Worm (Caenorhabditis elegans) whole organism, L4 larva: ENCODE measurements around the gene ppm-1.H.

Experiments used
- D1046.2 ChIP-seq: fragments of 200-800 bp; sonication (Bioruptor generic); IDR thresholded peaks from 2 replicates; pipeline ENCODE4 v1.3.6; 2022; ENCODE audit warnings: missing genetic modification characterization, missing compliant biosample characterization
- F44E2.7 ChIP-seq: fragments of 200-800 bp; sonication (Bioruptor generic); IDR thresholded peaks from 2 replicates; pipeline ENCODE4 v2.1.2; 2022; ENCODE audit warnings: missing genetic modification characterization, missing compliant biosample characterization
- F49E8.2 ChIP-seq: sonication (generic microtip); optimal IDR thresholded peaks from 2 replicates; lab custom pipeline; 2016; ENCODE audit warnings: missing compliant biosample characterization, mild to moderate bottlenecking, missing genetic modification characterization, borderline replicate concordance
- T20F7.1 ChIP-seq: fragments of 200-800 bp; sonication (Bioruptor generic); optimal IDR thresholded peaks from 2 replicates; lab custom pipeline; 2018; ENCODE audit warnings: mild to moderate bottlenecking, missing genetic modification characterization, missing compliant biosample characterization
- T26A8.4 ChIP-seq: fragments of 200-800 bp; sonication (Bioruptor generic); IDR thresholded peaks from 2 replicates; pipeline ENCODE4 v1.3.6; 2022; ENCODE audit warnings: missing genetic modification characterization, missing compliant biosample characterization
- Y48G9A.11 ChIP-seq: fragments of 200-800 bp; sonication (Bioruptor generic); IDR thresholded peaks from 2 replicates; pipeline ENCODE4 v1.3.6; 2022; ENCODE audit warnings: missing genetic modification reagents, missing genetic modification characterization, missing compliant biosample characterization
- Y5F2A.4 ChIP-seq: fragments of 200-800 bp; sonication (Bioruptor generic); optimal IDR thresholded peaks from 2 replicates; lab custom pipeline; 2018; ENCODE audit warnings: mild to moderate bottlenecking, missing genetic modification characterization, missing compliant biosample characterization
- aha-1 ChIP-seq: fragments of 150-350 bp; peaks from one replicate; lab custom pipeline; 2014; ENCODE audit warnings: missing biosample characterization, missing genetic modification characterization
- arid-1 ChIP-seq: fragments of 200-800 bp; sonication (Bioruptor generic); conservative IDR thresholded peaks from 2 replicates; pipeline ENCODE4 v1.3.6; 2022; ENCODE audit warnings: missing genetic modification reagents, missing genetic modification characterization, missing compliant biosample characterization
- ceh-32 ChIP-seq: sonication (generic microtip); optimal IDR thresholded peaks from 2 replicates; lab custom pipeline; 2016; ENCODE audit warnings: mild to moderate bottlenecking, missing genetic modification characterization, missing compliant biosample characterization; ENCODE audit not compliant: poor library complexity
- cey-2 ChIP-seq: sonication (generic microtip); optimal IDR thresholded peaks from 3 replicates; lab custom pipeline; 2017; ENCODE audit warnings: missing genetic modification characterization, mild to moderate bottlenecking, missing compliant biosample characterization, antibody characterized with exemption, borderline replicate concordance; ENCODE audit not compliant: insufficient read depth
- daf-12 ChIP-seq: fragments of 150-350 bp; optimal IDR thresholded peaks from 2 replicates; lab custom pipeline; 2014; ENCODE audit warnings: missing biosample characterization, missing genetic modification reagents, missing genetic modification characterization
- daf-19 ChIP-seq: fragments of 200-800 bp; sonication (Bioruptor generic); conservative IDR thresholded peaks from 2 replicates; pipeline ENCODE4 v1.3.6; 2022; ENCODE audit warnings: missing genetic modification characterization, missing compliant biosample characterization
- duxl-1 ChIP-seq: sonication (generic microtip); optimal IDR thresholded peaks from 2 replicates; lab custom pipeline; 2016; ENCODE audit warnings: mild to moderate bottlenecking, missing genetic modification characterization, moderate library complexity, missing compliant biosample characterization; ENCODE audit not compliant: poor library complexity
- dve-1 ChIP-seq: sonication (generic microtip); optimal IDR thresholded peaks from 2 replicates; lab custom pipeline; 2017; ENCODE audit warnings: antibody characterized with exemption, mild to moderate bottlenecking, missing genetic modification characterization, missing compliant biosample characterization; ENCODE audit not compliant: insufficient read depth
- gei-8 ChIP-seq: fragments of 200-800 bp; sonication (Bioruptor generic); optimal IDR thresholded peaks from 2 replicates; lab custom pipeline; 2018; ENCODE audit warnings: mild to moderate bottlenecking, missing genetic modification characterization, missing compliant biosample characterization
- hlh-11 ChIP-seq: fragments of 200-800 bp; sonication (Bioruptor generic); optimal IDR thresholded peaks from 2 replicates; lab custom pipeline; 2018; ENCODE audit warnings: mild to moderate bottlenecking, missing genetic modification characterization, missing compliant biosample characterization
- hmg-1.1 ChIP-seq: fragments of 200-800 bp; sonication (Bioruptor generic); IDR thresholded peaks from 2 replicates; pipeline ENCODE4 v1.3.6; 2022; ENCODE audit warnings: missing genetic modification reagents, missing genetic modification characterization, missing compliant biosample characterization
- lim-7 ChIP-seq: fragments of 200-800 bp; sonication (Bioruptor generic); IDR thresholded peaks from 2 replicates; pipeline ENCODE4 v1.3.6; 2022; ENCODE audit warnings: missing genetic modification characterization, missing compliant biosample characterization
- lin-1 ChIP-seq: fragments of 200-800 bp; sonication (Bioruptor generic); IDR thresholded peaks from 2 replicates; pipeline ENCODE4 v1.3.6; 2022; ENCODE audit warnings: missing genetic modification reagents, missing genetic modification characterization, missing compliant biosample characterization
- lin-15B ChIP-seq: fragments of 150-350 bp; sonication (generic microtip); optimal IDR thresholded peaks from 3 replicates; lab custom pipeline; 2014; ENCODE audit warnings: missing biosample characterization, missing genetic modification characterization
- lin-29 ChIP-seq: fragments of 200-800 bp; sonication (Bioruptor generic); IDR thresholded peaks from 2 replicates; pipeline ENCODE4 v1.3.6; 2022; ENCODE audit warnings: missing genetic modification reagents, missing genetic modification characterization, missing compliant biosample characterization
- lsy-2 ChIP-seq, 2 experiments: fragments of 150-350 bp in 1 of 2; sonication (generic microtip) in 1 of 2; optimal IDR thresholded peaks; 2 replicates each; lab custom pipeline; 2014 to 2017; ENCODE audit warnings: missing biosample characterization in 2 of 2, missing genetic modification characterization in 2 of 2
- madf-9 ChIP-seq: fragments of 200-800 bp; sonication (Bioruptor generic); conservative IDR thresholded peaks from 2 replicates; pipeline ENCODE4 v1.3.6; 2022; ENCODE audit warnings: missing genetic modification reagents, missing genetic modification characterization, missing compliant biosample characterization
- mdl-1 ChIP-seq, 2 experiments: fragments of 150-350 bp in 1 of 2; sonication (generic microtip) in 1 of 2; optimal IDR thresholded peaks; 2 replicates each; lab custom pipeline; 2014 to 2017; ENCODE audit warnings: missing biosample characterization in 2 of 2, missing genetic modification characterization in 2 of 2
- mxl-2 ChIP-seq: fragments of 200-800 bp; sonication (Bioruptor generic); conservative IDR thresholded peaks from 2 replicates; pipeline ENCODE4 v1.3.6; 2022; ENCODE audit warnings: missing genetic modification reagents, missing genetic modification characterization, missing compliant biosample characterization
- nhr-10 ChIP-seq: fragments of 150-350 bp; optimal IDR thresholded peaks from 2 replicates; lab custom pipeline; 2014; ENCODE audit warnings: missing biosample characterization, missing genetic modification characterization
- nhr-111 ChIP-seq: fragments of 200-800 bp; sonication (Bioruptor generic); optimal IDR thresholded peaks from 2 replicates; lab custom pipeline; 2018; ENCODE audit warnings: mild to moderate bottlenecking, missing genetic modification characterization, missing compliant biosample characterization
- nhr-237 ChIP-seq: sonication (generic microtip); optimal IDR thresholded peaks from 2 replicates; lab custom pipeline; 2017; ENCODE audit warnings: missing biosample characterization, missing genetic modification characterization
- nhr-41 ChIP-seq: fragments of 200-800 bp; sonication (Bioruptor generic); IDR thresholded peaks from 2 replicates; pipeline ENCODE4 v1.3.6; 2022; ENCODE audit warnings: missing genetic modification reagents, missing genetic modification characterization, missing compliant biosample characterization
- nhr-42 ChIP-seq: fragments of 200-800 bp; sonication (Bioruptor generic); IDR thresholded peaks from 2 replicates; pipeline ENCODE4 v1.3.6; 2022; ENCODE audit warnings: missing genetic modification characterization, missing compliant biosample characterization
- nhr-48 ChIP-seq: sonication (generic microtip); optimal IDR thresholded peaks from 2 replicates; lab custom pipeline; 2016; ENCODE audit warnings: mild to moderate bottlenecking, missing genetic modification characterization, missing compliant biosample characterization
- saeg-2 ChIP-seq: fragments of 200-800 bp; sonication (Bioruptor generic); IDR thresholded peaks from 2 replicates; pipeline ENCODE4 v1.3.6; 2022; ENCODE audit warnings: missing genetic modification reagents, missing genetic modification characterization, missing compliant biosample characterization
- sdz-12 ChIP-seq: fragments of 200-800 bp; sonication (Bioruptor generic); optimal IDR thresholded peaks from 2 replicates; lab custom pipeline; 2018; ENCODE audit warnings: mild to moderate bottlenecking, missing genetic modification characterization, missing compliant biosample characterization
- set-16 ChIP-seq: fragments of 200-800 bp; sonication (Bioruptor generic); IDR thresholded peaks from 2 replicates; pipeline ENCODE4 v1.3.6; 2022; ENCODE audit warnings: missing genetic modification reagents, missing genetic modification characterization, missing compliant biosample characterization
- unc-130 ChIP-seq: sonication (generic microtip); optimal IDR thresholded peaks from 2 replicates; lab custom pipeline; 2016; ENCODE audit warnings: missing genetic modification reagents, missing genetic modification characterization, missing compliant biosample characterization
- zag-1 ChIP-seq: fragments of 150-350 bp; optimal IDR thresholded peaks from 2 replicates; lab custom pipeline; 2014; ENCODE audit warnings: missing biosample characterization, missing genetic modification characterization
- zfp-2 ChIP-seq: sonication (generic microtip); optimal IDR thresholded peaks from 2 replicates; lab custom pipeline; 2016; ENCODE audit warnings: mild to moderate bottlenecking, missing genetic modification characterization, missing compliant biosample characterization
- ztf-11 ChIP-seq: fragments of 150-350 bp; optimal IDR thresholded peaks from 2 replicates; lab custom pipeline; 2014; ENCODE audit warnings: missing biosample characterization, missing genetic modification characterization

The ppm-1.H gene

ce11 chrIV:12270392-12270791 is 2.3 kb upstream of the ppm-1.H start, which contains the start of gene C42C1.3:
C42C1.3 (minus strand) TSS chrIV:12270492.
- TF ChIP-seq aha-1 (tag; lab: Kevin White, UChicago), result peak; percentile 9
- no peak for TF ChIP-seq mdl-1 (tag; optimal IDR thresholded peaks at IDR 0.05; lab: Kevin White, UChicago)

ce11 chrIV:12265877-12266276 is 2.2 kb downstream of the ppm-1.H start:
- TF ChIP-seq arid-1 (GFP tag; lab: Robert Waterston, UW) (no peak), aha-1 (tag; lab: Kevin White, UChicago) (peak; percentile 92)

DNA sequence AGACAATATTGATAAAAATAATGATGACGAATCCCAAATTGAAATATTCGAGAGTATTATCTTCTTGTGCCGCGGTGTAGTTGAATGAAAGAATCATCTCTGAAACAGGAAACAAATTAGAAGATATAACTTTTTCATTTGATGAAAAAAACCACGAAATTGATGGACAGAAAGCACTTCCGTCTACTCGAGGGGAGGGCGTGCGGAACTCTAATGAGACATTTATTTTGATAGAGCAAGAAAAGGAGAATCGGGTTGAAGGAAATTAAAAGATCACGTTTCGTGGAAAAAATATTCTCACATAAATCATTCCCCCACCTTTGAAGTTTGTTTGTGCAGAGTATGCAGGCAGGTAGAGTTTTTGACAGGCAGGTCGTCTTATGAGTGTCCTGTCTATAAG is 6.8 kb downstream of the ppm-1.H start, which contains the start of gene sre-14:
TSS of gene sre-14 (minus strand) at position 101 of the 400 bp plus-strand sequence.
- no peak for TF ChIP-seq madf-9 (GFP tag; lab: Robert Waterston, UW)
- TF ChIP-seq mxl-2 (GFP tag; lab: Robert Waterston, UW), result no peak
- TF ChIP-seq Y5F2A.4 (GFP tag; lab: Kevin White, UChicago), result no peak
- TF ChIP-seq daf-19, result no peak
- TF ChIP-seq T20F7.1 (GFP tag; lab: Kevin White, UChicago), result no peak
- no peak for TF ChIP-seq nhr-237 (tag; lab: Kevin White, UChicago)
- no peak for TF ChIP-seq gei-8 (GFP tag; lab: Kevin White, UChicago)
- TF ChIP-seq hlh-11 (tag; lab: Kevin White, UChicago), result no peak
- TF ChIP-seq saeg-2, result no peak
- TF ChIP-seq nhr-111, result no peak
- TF ChIP-seq lsy-2 (tag; optimal IDR thresholded peaks at IDR 0.05; lab: Kevin White, UChicago), result no peak
- TF ChIP-seq nhr-10 (tag; lab: Kevin White, UChicago), result no peak
- no peak for TF ChIP-seq lin-15B (tag; lab: Kevin White, UChicago)
- no peak for TF ChIP-seq lin-29
- no peak for TF ChIP-seq ceh-32 (tag; lab: Kevin White, UChicago)
- TF ChIP-seq zag-1 (tag; lab: Kevin White, UChicago), result no peak
- TF ChIP-seq nhr-42 (GFP tag; lab: Robert Waterston, UW), result no peak
- TF ChIP-seq unc-130 (GFP tag; lab: Kevin White, UChicago), result no peak
- TF ChIP-seq F44E2.7 (GFP tag; lab: Robert Waterston, UW), result no peak

DNA sequence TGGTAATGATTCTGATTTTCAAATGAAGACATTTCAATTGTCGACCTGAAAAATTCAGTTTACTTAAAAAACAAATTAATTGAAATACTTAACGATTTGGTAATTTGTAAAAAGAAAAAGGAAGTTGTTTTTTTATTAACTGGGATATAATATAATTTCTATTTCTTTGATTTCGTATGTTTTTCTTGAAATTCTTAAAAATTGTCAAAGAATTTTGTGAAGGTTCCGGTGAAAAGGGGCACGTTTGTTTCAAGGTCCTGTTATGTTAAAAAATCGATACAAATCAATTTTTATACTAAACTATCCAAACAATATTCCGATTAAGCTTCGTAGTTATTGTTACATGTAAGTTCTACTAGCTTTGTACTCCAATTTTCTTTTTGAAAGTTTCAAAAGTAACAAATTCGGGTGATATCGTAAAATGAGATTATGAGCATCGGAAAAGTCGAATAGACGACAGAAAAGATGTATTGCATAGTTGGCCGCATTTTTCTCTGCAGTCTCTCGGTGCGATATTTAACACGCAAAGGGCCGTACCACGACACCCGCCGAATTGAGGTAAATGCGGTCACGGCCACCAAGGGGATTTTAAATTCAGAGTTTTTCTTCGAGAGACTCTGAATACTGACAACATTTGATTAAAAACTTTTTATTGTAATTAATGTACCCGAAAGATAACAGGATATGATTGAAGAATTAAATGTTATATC is 8.8 kb downstream of the ppm-1.H start, which contains the start of gene Y39C12A.9:
TSS of gene Y39C12A.9 (minus strand) at position 51 of the 710 bp plus-strand sequence.
- no peak for TF ChIP-seq lin-29
- TF ChIP-seq lsy-2 (tag; optimal IDR thresholded peaks at IDR 0.05; lab: Kevin White, UChicago), result peak in 1 of 2 experiments; percentile 13
- TF ChIP-seq aha-1 (tag; lab: Kevin White, UChicago), result peak; percentile 27
- TF ChIP-seq madf-9 (GFP tag; lab: Robert Waterston, UW), result no peak
- TF ChIP-seq daf-12 (tag; lab: Kevin White, UChicago), result no peak
- TF ChIP-seq zfp-2 (tag; lab: Kevin White, UChicago), result no peak

DNA sequence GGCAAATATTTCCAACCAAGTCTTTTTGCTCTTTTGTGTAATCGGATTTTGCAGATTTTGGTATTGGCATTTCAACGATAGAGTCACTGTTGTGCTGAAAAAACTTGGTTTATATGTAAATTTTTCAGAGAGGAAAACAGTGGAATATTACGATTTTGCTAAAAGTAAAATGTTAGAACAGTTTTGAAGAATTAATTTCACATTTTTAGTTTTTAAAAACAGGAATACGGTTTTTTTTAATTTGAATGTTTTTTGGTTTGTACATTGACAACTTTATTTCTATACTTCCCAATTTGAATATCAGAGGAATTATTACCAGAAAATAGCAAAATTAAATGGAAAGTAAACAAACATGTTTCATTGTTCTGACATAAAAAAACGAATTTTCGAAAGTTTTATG is 15.5 kb downstream of the ppm-1.H start, which contains the start of gene dnj-26:
TSS of gene dnj-26 (minus strand) at position 101 of the 400 bp plus-strand sequence.
- no peak for TF ChIP-seq lim-7 (GFP tag; lab: Robert Waterston, UW)

ce11 chrIV:12244706-12245105 is 23.4 kb downstream of the ppm-1.H start, which contains the start of gene sre-15:
sre-15 (minus strand) TSS chrIV:12244806.
- TF ChIP-seq ztf-11, result no peak
- TF ChIP-seq hlh-11 (tag; lab: Kevin White, UChicago), result no peak
- TF ChIP-seq set-16 (GFP tag; lab: Robert Waterston, UW), result no peak
- TF ChIP-seq F49E8.2 (tag; lab: Kevin White, UChicago), result no peak
- TF ChIP-seq dve-1 (tag; lab: Kevin White, UChicago), result no peak
- TF ChIP-seq cey-2 (tag; lab: Kevin White, UChicago), result no peak
- TF ChIP-seq sdz-12 (GFP tag; lab: Kevin White, UChicago), result no peak
- TF ChIP-seq nhr-41 (GFP tag; lab: Robert Waterston, UW), result no peak
- no peak for TF ChIP-seq lin-1 (GFP tag; lab: Robert Waterston, UW)
- TF ChIP-seq Y48G9A.11 (GFP tag; lab: Robert Waterston, UW), result no peak
- no peak for TF ChIP-seq D1046.2 (GFP tag; lab: Robert Waterston, UW)
- no peak for TF ChIP-seq lin-15B (tag; lab: Kevin White, UChicago)
- no peak for TF ChIP-seq hmg-1.1
- no peak for TF ChIP-seq duxl-1
- TF ChIP-seq Y5F2A.4 (GFP tag; lab: Kevin White, UChicago), result no peak
- no peak for TF ChIP-seq T26A8.4 (GFP tag; lab: Robert Waterston, UW)
- TF ChIP-seq nhr-48 (tag; lab: Kevin White, UChicago), result no peak
